Worm (Caenorhabditis elegans) whole organism, L2 larva: ENCODE measurements around the gene F17C11.11.

Experiments
- nhr-77 ChIP-seq: fragments of 150-350 bp; optimal IDR thresholded peaks from 2 replicates; lab custom pipeline; 2014; ENCODE audit warnings: missing biosample characterization, missing genetic modification characterization
- unc-62 ChIP-seq: fragments of 150-350 bp; optimal IDR thresholded peaks from 2 replicates; lab custom pipeline; 2014; ENCODE audit warnings: missing biosample characterization, missing genetic modification reagents, missing genetic modification characterization

DNA sequence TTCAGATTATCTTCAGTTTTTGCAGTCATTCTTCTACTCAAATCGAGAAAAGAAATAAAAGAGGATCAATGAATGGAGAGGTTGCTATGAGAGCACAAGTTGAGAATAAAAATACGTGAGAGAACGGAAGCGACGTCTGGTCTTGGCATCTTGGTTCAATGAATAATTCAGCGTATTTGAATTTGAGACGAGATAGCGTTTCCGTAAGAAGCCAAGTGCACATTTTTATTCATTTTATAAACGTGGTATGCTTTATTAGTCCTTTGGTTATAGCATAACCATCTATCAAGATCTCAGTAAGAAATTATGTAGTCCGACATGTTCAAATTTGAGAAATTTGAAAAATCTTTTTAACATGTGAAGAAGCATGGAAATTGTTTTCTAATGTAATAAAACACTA lies 20.2 kb downstream of the F17C11.11 start, which contains the start of gene F58B4.2:
- no peak for TF ChIP-seq unc-62
- TF ChIP-seq nhr-77 (tag; lab: Kevin White, UChicago), result no peak
